Worm (Caenorhabditis elegans) whole organism, midembryonic: Measurements from ENCODE around the gene ZK418.13.

Experiments used
- T22C8.4 ChIP-seq: fragments of 200-800 bp; sonication (Bioruptor generic); IDR thresholded peaks from 2 replicates; pipeline ENCODE4 v1.3.6; 2022; ENCODE audit warnings: missing genetic modification characterization, missing compliant biosample characterization
- cog-1 ChIP-seq: sonication (generic microtip); optimal IDR thresholded peaks from 2 replicates; lab custom pipeline; 2016; ENCODE audit warnings: missing genetic modification characterization, missing compliant biosample characterization
- flt-1 ChIP-seq: fragments of 200-800 bp; sonication (Bioruptor generic); IDR thresholded peaks from 2 replicates; pipeline ENCODE4 v1.3.6; 2022; ENCODE audit warnings: missing genetic modification characterization, missing compliant biosample characterization
- klf-2 ChIP-seq: fragments of 200-800 bp; sonication (Bioruptor generic); conservative IDR thresholded peaks from 2 replicates; pipeline ENCODE4 v1.3.6; 2022; ENCODE audit warnings: missing genetic modification reagents, missing genetic modification characterization, missing compliant biosample characterization
- med-1 ChIP-seq: sonication (generic microtip); optimal IDR thresholded peaks from 2 replicates; lab custom pipeline; 2017; ENCODE audit warnings: missing genetic modification characterization, mild to moderate bottlenecking, missing compliant biosample characterization, antibody characterized with exemption, missing genetic modification reagents; ENCODE audit not compliant: insufficient read depth
- ref-1 ChIP-seq: fragments of 200-800 bp; sonication (Bioruptor generic); conservative IDR thresholded peaks from 2 replicates; pipeline ENCODE4 v1.3.6; 2022; ENCODE audit warnings: missing genetic modification reagents, missing genetic modification characterization, missing compliant biosample characterization
- tab-1 ChIP-seq: fragments of 200-800 bp; sonication (Bioruptor generic); IDR thresholded peaks from 2 replicates; pipeline ENCODE4 v1.3.6; 2022; ENCODE audit warnings: missing genetic modification characterization, missing compliant biosample characterization
- ztf-23 ChIP-seq: fragments of 200-800 bp; sonication (Bioruptor generic); IDR thresholded peaks from 2 replicates; pipeline ENCODE4 v1.3.6; 2022; ENCODE audit warnings: missing genetic modification reagents, missing genetic modification characterization, missing compliant biosample characterization
- ztf-29 ChIP-seq: fragments of 200-800 bp; sonication (Bioruptor generic); IDR thresholded peaks from 2 replicates; pipeline ENCODE4 v1.3.6; 2022; ENCODE audit warnings: missing genetic modification reagents, missing genetic modification characterization, missing compliant biosample characterization

Gene ZK418.13

DNA sequence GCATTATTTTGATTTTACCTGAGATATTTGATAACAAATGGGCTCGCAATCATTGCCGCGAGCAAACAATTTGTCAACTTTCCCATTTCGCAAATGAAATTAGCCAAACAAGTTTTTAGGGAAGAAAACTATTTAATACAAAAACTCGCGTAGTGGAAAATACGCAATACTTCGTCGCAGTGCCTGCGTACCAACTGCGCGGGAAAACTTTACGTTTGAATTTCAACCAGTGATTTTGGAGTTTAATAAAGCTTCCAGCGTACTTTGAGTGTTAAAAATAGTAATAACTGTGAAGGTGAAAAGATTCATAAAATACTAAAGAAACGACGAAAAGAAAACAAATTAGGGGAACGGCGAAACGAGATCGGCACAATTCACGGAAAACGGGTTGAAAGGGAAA lies 8.6 kb upstream of the ZK418.13 start, which contains the start of gene tofu-7:
TSS of gene tofu-7 (minus strand) at position 111 of the 400 bp plus-strand sequence.
- TF ChIP-seq klf-2 (GFP tag; lab: Robert Waterston, UW), result no peak
- TF ChIP-seq cog-1, result no peak
- TF ChIP-seq tab-1 (GFP tag; lab: Robert Waterston, UW), result no peak
- TF ChIP-seq flt-1 (GFP tag; lab: Robert Waterston, UW), result no peak
- TF ChIP-seq ref-1 (GFP tag; lab: Robert Waterston, UW), result no peak
- TF ChIP-seq T22C8.4 (GFP tag; lab: Robert Waterston, UW), result no peak
- TF ChIP-seq ztf-29 (GFP tag; lab: Robert Waterston, UW), result no peak
- no peak for TF ChIP-seq med-1 (GFP tag; lab: Kevin White, UChicago)
- TF ChIP-seq ztf-23, result no peak

DNA sequence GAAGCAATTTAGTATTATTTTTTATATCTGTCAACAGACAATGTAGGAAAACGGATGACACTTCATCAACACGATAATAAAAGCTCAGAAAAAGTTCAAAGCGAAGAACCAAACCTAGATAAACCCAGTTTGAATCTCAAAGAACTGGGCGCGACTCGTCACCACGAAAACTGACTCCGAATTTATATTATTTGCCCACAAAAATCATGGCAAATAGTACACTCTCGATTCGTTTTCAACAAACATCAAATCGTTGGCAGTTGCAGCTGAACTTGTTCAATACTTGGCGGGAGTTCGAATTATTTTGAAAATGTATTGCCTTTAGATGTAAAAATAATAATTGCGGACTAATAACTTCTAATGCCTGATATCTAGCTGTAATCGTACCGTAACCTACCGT lies 6.8 kb upstream of the ZK418.13 start:
- no peak for TF ChIP-seq tab-1 (GFP tag; lab: Robert Waterston, UW)
- TF ChIP-seq flt-1 (GFP tag; lab: Robert Waterston, UW), result no peak
- TF ChIP-seq ref-1 (GFP tag; lab: Robert Waterston, UW), result no peak
- no peak for TF ChIP-seq T22C8.4 (GFP tag; lab: Robert Waterston, UW)
- no peak for TF ChIP-seq ztf-23
- no peak for TF ChIP-seq ztf-29 (GFP tag; lab: Robert Waterston, UW)
- no peak for TF ChIP-seq klf-2 (GFP tag; lab: Robert Waterston, UW)
- no peak for TF ChIP-seq cog-1
- TF ChIP-seq med-1 (GFP tag; lab: Kevin White, UChicago), result no peak

DNA sequence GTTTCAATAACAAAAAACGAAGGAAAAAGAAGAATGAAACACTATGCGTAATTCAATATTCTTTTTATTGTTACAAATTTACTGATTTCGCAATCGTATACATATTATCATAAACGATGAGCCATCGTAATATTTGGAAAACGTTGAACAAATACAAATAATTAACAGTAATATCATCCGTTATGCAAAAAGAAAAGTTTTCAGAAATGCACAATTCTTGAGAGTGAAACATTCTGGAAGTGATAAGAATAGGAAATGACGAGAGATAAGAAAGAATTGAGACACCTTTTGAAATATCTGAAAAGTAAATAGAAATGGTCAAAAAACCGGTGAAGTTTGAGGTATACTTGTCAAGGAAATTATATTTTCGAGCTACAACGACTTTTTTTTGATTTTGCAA lies 5.2 kb upstream of the ZK418.13 start:
- TF ChIP-seq ztf-29 (GFP tag; lab: Robert Waterston, UW) (no peak), T22C8.4 (GFP tag; lab: Robert Waterston, UW) (no peak), ztf-23 (no peak), tab-1 (GFP tag; lab: Robert Waterston, UW) (no peak), ref-1 (GFP tag; lab: Robert Waterston, UW) (no peak), cog-1 (no peak), med-1 (GFP tag; lab: Kevin White, UChicago) (no peak), klf-2 (GFP tag; lab: Robert Waterston, UW) (no peak), flt-1 (GFP tag; lab: Robert Waterston, UW) (no peak)

ce11 chrIII:7080689-7081088 lies 4.4 kb upstream of the ZK418.13 start, which contains the start of gene ZK418.7:
Gene ZK418.7 (minus strand): TSS chrIII:7080789.
- TF ChIP-seq cog-1 (no peak), tab-1 (GFP tag; lab: Robert Waterston, UW) (no peak), ref-1 (GFP tag; lab: Robert Waterston, UW) (no peak), klf-2 (GFP tag; lab: Robert Waterston, UW) (no peak), flt-1 (GFP tag; lab: Robert Waterston, UW) (no peak), ztf-23 (no peak), T22C8.4 (GFP tag; lab: Robert Waterston, UW) (no peak), ztf-29 (GFP tag; lab: Robert Waterston, UW) (no peak)

- no peak for TF ChIP-seq ztf-23
- TF ChIP-seq cog-1, result no peak
- TF ChIP-seq T22C8.4 (GFP tag; lab: Robert Waterston, UW), result no peak
- no peak for TF ChIP-seq ref-1 (GFP tag; lab: Robert Waterston, UW)
- TF ChIP-seq tab-1 (GFP tag; lab: Robert Waterston, UW), result no peak
- TF ChIP-seq ztf-29 (GFP tag; lab: Robert Waterston, UW), result no peak
- TF ChIP-seq flt-1 (GFP tag; lab: Robert Waterston, UW), result no peak
- TF ChIP-seq klf-2 (GFP tag; lab: Robert Waterston, UW), result no peak
- TF ChIP-seq med-1 (GFP tag; lab: Kevin White, UChicago), result no peak
Observed at ce11 chrIII:7078737-7079136, 2.5 kb upstream of the ZK418.13 start, which contains the start of gene ZK418.6. Gene ZK418.6 (minus strand): TSS chrIII:7078837.

- no peak for TF ChIP-seq ztf-29 (GFP tag; lab: Robert Waterston, UW)
- no peak for TF ChIP-seq ztf-23
- no peak for TF ChIP-seq cog-1
- no peak for TF ChIP-seq med-1 (GFP tag; lab: Kevin White, UChicago)
- no peak for TF ChIP-seq T22C8.4 (GFP tag; lab: Robert Waterston, UW)
- no peak for TF ChIP-seq klf-2 (GFP tag; lab: Robert Waterston, UW)
- TF ChIP-seq flt-1 (GFP tag; lab: Robert Waterston, UW), result no peak
- no peak for TF ChIP-seq tab-1 (GFP tag; lab: Robert Waterston, UW)
- no peak for TF ChIP-seq ref-1 (GFP tag; lab: Robert Waterston, UW)
Observed at ce11 chrIII:7073801-7074386, 2.4 kb downstream of the ZK418.13 start, which contains the start of gene ZK418.5. Gene ZK418.5 (minus strand): TSS chrIII:7073851.

DNA sequence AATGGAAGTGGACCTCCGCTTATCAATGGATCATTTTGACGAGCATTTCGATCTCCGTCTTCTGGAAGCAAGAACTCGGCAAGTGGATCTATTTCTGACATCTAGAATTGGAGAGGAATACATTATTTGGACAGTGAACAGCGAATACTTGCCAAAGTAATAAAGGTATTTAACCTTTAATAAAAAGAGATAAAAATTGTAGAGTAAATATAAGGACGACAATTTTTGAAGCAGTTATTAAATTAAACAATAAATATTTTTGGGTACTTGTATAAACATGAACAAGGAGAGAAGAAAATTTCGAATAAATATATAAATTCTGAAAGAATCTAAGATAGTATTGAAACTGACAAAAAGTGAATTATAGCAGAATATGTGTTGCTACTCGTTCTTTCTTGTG lies 3.8 kb downstream of the ZK418.13 start, which contains the start of gene lin-37:
TSS of gene lin-37 (minus strand) at position 101 of the 400 bp plus-strand sequence.
- TF ChIP-seq ztf-23 (no peak), klf-2 (GFP tag; lab: Robert Waterston, UW) (no peak), T22C8.4 (GFP tag; lab: Robert Waterston, UW) (no peak), cog-1 (no peak), med-1 (GFP tag; lab: Kevin White, UChicago) (no peak), flt-1 (GFP tag; lab: Robert Waterston, UW) (no peak), tab-1 (GFP tag; lab: Robert Waterston, UW) (no peak), ref-1 (GFP tag; lab: Robert Waterston, UW) (no peak), ztf-29 (GFP tag; lab: Robert Waterston, UW) (no peak)

DNA sequence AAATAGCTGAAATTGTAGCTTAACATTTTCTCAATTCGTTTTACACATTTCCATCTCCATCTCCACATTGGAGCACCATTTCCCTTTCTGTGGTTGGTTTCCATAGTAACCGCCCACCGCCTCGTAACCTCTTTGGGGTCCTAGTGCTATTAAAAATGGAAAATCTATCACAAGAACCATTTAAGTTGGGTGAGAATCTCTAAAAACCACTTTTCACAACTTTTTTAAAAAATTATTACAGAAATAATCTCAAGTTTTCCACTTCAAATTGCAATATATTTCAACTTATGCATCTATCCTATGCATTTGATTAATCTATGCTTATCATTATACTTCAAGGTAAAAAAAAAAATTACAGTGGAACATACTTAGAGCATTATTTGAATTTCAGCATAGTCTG lies 6.3 kb downstream of the ZK418.13 start, which contains the start of gene tmem-17:
TSS of gene tmem-17 (plus strand) at position 301 of the 400 bp plus-strand sequence.
- TF ChIP-seq tab-1 (GFP tag; lab: Robert Waterston, UW) (no peak), ztf-29 (GFP tag; lab: Robert Waterston, UW) (no peak), cog-1 (no peak), flt-1 (GFP tag; lab: Robert Waterston, UW) (no peak), klf-2 (GFP tag; lab: Robert Waterston, UW) (no peak), med-1 (GFP tag; lab: Kevin White, UChicago) (no peak)
